Worm (Caenorhabditis elegans) whole organism, L3 larva: Measurements from ENCODE around the gene W09C2.7.

Experiments used
- aly-2 ChIP-seq: fragments of 150-350 bp; optimal IDR thresholded peaks from 2 replicates; lab custom pipeline; 2014; ENCODE audit warnings: missing biosample characterization, missing genetic modification characterization
- ceh-82 ChIP-seq: fragments of 150-350 bp; optimal IDR thresholded peaks from 2 replicates; lab custom pipeline; 2014; ENCODE audit warnings: missing biosample characterization, missing genetic modification characterization
- egl-27 ChIP-seq: sonication (generic microtip); optimal IDR thresholded peaks from 4 replicates; lab custom pipeline; 2017; ENCODE audit warnings: missing biosample characterization, missing genetic modification reagents, missing genetic modification characterization
- elt-3 ChIP-seq, 3 experiments: fragments of 150-350 bp in 1 of 3; sonication (generic microtip) in 2 of 3; optimal IDR thresholded peaks; 2 replicates in 2 of 3; 4 replicates in 1 of 3; lab custom pipeline; 2014 to 2017; ENCODE audit warnings: missing biosample characterization in 3 of 3, missing genetic modification characterization in 3 of 3
- fkh-10 ChIP-seq: sonication (generic microtip); optimal IDR thresholded peaks from 2 replicates; lab custom pipeline; 2017; ENCODE audit warnings: missing biosample characterization, missing genetic modification reagents, missing genetic modification characterization
- mdl-1 ChIP-seq: fragments of 150-350 bp; optimal IDR thresholded peaks from 2 replicates; lab custom pipeline; 2014; ENCODE audit warnings: missing biosample characterization, missing genetic modification characterization
- nhr-11 ChIP-seq: fragments of 150-350 bp; optimal IDR thresholded peaks from 2 replicates; lab custom pipeline; 2014; ENCODE audit warnings: missing biosample characterization, missing genetic modification characterization
- nhr-12 ChIP-seq: fragments of 150-350 bp; optimal IDR thresholded peaks from 2 replicates; lab custom pipeline; 2014; ENCODE audit warnings: missing biosample characterization, missing genetic modification characterization
- nhr-76 ChIP-seq: fragments of 150-350 bp; sonication (generic microtip); optimal IDR thresholded peaks from 5 replicates; lab custom pipeline; 2014; ENCODE audit warnings: missing biosample characterization, missing genetic modification characterization
- snpc-4 ChIP-seq: fragments of 150-350 bp; optimal IDR thresholded peaks from 2 replicates; lab custom pipeline; 2014; ENCODE audit warnings: missing biosample characterization, missing genetic modification characterization
- tbx-2 ChIP-seq: sonication (generic microtip); optimal IDR thresholded peaks from 2 replicates; lab custom pipeline; 2016; ENCODE audit warnings: mild to moderate bottlenecking, missing genetic modification characterization, missing compliant biosample characterization
- unc-39 ChIP-seq: sonication (generic microtip); optimal IDR thresholded peaks from 4 replicates; lab custom pipeline; 2017; ENCODE audit warnings: missing biosample characterization, missing genetic modification characterization
- unc-62 ChIP-seq: fragments of 150-350 bp; sonication (generic microtip); optimal IDR thresholded peaks from 4 replicates; lab custom pipeline; 2014; ENCODE audit warnings: missing biosample characterization, missing genetic modification reagents, missing genetic modification characterization

ce11 chrIV:9653184-9653583 is 31.0 kb upstream of the W09C2.7 start, which contains the start of gene F58G6.3:
- TF ChIP-seq unc-62 (no peak), fkh-10 (GFP tag; lab: Kevin White, UChicago) (no peak), nhr-11 (tag; lab: Kevin White, UChicago) (no peak), nhr-76 (tag; lab: Kevin White, UChicago) (no peak), elt-3 (tag; optimal IDR thresholded peaks at IDR 0.05; lab: Kevin White, UChicago) (no peak), nhr-12 (tag; lab: Kevin White, UChicago) (no peak), snpc-4 (tag; lab: Kevin White, UChicago) (no peak), aly-2 (tag; lab: Kevin White, UChicago) (no peak), egl-27 (no peak), ceh-82 (tag; lab: Kevin White, UChicago) (no peak), mdl-1 (no peak), unc-39 (tag; lab: Kevin White, UChicago) (no peak), tbx-2 (tag; lab: Kevin White, UChicago) (no peak)
